Fruit fly (Drosophila melanogaster): ENCODE measurements around the gene CG14634.

Gene CG14634

dm6 chrX:900725-901345, 38.4 kb downstream of the CG14634 start (continued):
- TF ChIP-seq Abd-B (GFP tag; optimal IDR thresholded peaks at IDR 0.05) (peak; percentile 75), Gsc (GFP tag; IDR thresholded peaks at IDR 0.05) (peak; percentile 52), ham (GFP tag; IDR thresholded peaks at IDR 0.05) (no peak), D (optimal IDR thresholded peaks at IDR 0.05) (no peak), D (GFP tag; optimal IDR thresholded peaks at IDR 0.05) (peak; percentile 51), hb (GFP tag; IDR thresholded peaks at IDR 0.05; ENCODE audit: partially characterized antibody) (no peak), bcd (GFP tag; optimal IDR thresholded peaks at IDR 0.05) (peak; percentile 63), seq (GFP tag; IDR thresholded peaks at IDR 0.05) (peak; percentile 83), Tbp (GFP tag; optimal IDR thresholded peaks at IDR 0.05) (no peak), pum (GFP tag; optimal IDR thresholded peaks at IDR 0.05) (peak; percentile 84), ci (GFP tag; IDR thresholded peaks at IDR 0.05) (peak; percentile 85), CG11723 (GFP tag; optimal IDR thresholded peaks at IDR 0.05) (peak; percentile 60), cato (GFP tag; optimal IDR thresholded peaks at IDR 0.05; ENCODE audit: borderline replicate concordance) (peak; percentile 60), wor (GFP tag; IDR thresholded peaks at IDR 0.05) (peak; percentile 54; the same call in 1 of the 2 replicates), CG5180 (GFP tag; optimal IDR thresholded peaks at IDR 0.05) (peak; percentile 74), sd (tag; optimal IDR thresholded peaks at IDR 0.05) (peak; percentile 26), Hsf (GFP tag; optimal IDR thresholded peaks at IDR 0.05) (peak; percentile 80), dati (GFP tag; IDR thresholded peaks at IDR 0.05) (0 out of 2 replicates have a peak, but pooled peaks have one; percentile 32), CG3281 (GFP tag; optimal IDR thresholded peaks at IDR 0.05) (peak; percentile 74), h (optimal IDR thresholded peaks at IDR 0.05) (no peak), sqz (GFP tag; optimal IDR thresholded peaks at IDR 0.05) (peak; percentile 51), CrebB (tag; optimal IDR thresholded peaks at IDR 0.05) (peak; percentile 81), CG12236 (GFP tag; optimal IDR thresholded peaks at IDR 0.05) (peak; percentile 61), lab (GFP tag; optimal IDR thresholded peaks at IDR 0.05) (peak; percentile 87), CG18764 (GFP tag; optimal IDR thresholded peaks at IDR 0.05) (peak; percentile 57), Mes4 (GFP tag; optimal IDR thresholded peaks at IDR 0.05) (peak; percentile 65), ro (GFP tag; IDR thresholded peaks at IDR 0.05) (peak; percentile 63; the same call in 1 of the 2 replicates), CG16815 (GFP tag; optimal IDR thresholded peaks at IDR 0.05) (peak; percentile 60), CG3407 (GFP tag; optimal IDR thresholded peaks at IDR 0.05) (peak; percentile 48), mam (GFP tag; optimal IDR thresholded peaks at IDR 0.05) (peak; percentile 85), CG8281 (tag; optimal IDR thresholded peaks at IDR 0.05) (peak; percentile 52), croc (GFP tag; conservative IDR thresholded peaks at IDR 0.05) (peak; percentile 65), wdn (GFP tag; IDR thresholded peaks at IDR 0.05) (peak; percentile 33; the same call in 1 of the 2 replicates), MESR4 (GFP tag; optimal IDR thresholded peaks at IDR 0.05) (peak; percentile 10), CG16779 (GFP tag; IDR thresholded peaks at IDR 0.05) (no peak), CG34224 (GFP tag; IDR thresholded peaks at IDR 0.05; ENCODE audit: partially characterized antibody) (no peak), Nf-YA (GFP tag; IDR thresholded peaks at IDR 0.05) (peak; percentile 48), CG7928 (GFP tag; optimal IDR thresholded peaks at IDR 0.05) (no peak), ac (GFP tag; optimal IDR thresholded peaks at IDR 0.05) (peak; percentile 31), CG8944 (GFP tag; optimal IDR thresholded peaks at IDR 0.05) (peak; percentile 76), aop (GFP tag; IDR thresholded peaks at IDR 0.05) (no peak), CG12071 (GFP tag; optimal IDR thresholded peaks at IDR 0.05) (peak; percentile 88), sens (GFP tag) (peak; percentile 97), Dfd (GFP tag; optimal IDR thresholded peaks at IDR 0.05) (no peak), CG9932 (GFP tag; IDR thresholded peaks at IDR 0.05) (peak; percentile 57), CG11247 (GFP tag; IDR thresholded peaks at IDR 0.05) (peak; percentile 73), CG6272 (GFP tag; IDR thresholded peaks at IDR 0.05) (peak; percentile 55; the same call in 1 of the 2 replicates), Blimp-1 (GFP tag; optimal IDR thresholded peaks at IDR 0.05) (peak; percentile 75), Bgb (GFP tag; IDR thresholded peaks at IDR 0.05; ENCODE audit: partially characterized antibody) (no peak), Oli (tag; optimal IDR thresholded peaks at IDR 0.05) (peak; percentile 84), slp2 (GFP tag; optimal IDR thresholded peaks at IDR 0.05) (peak; percentile 67)
